Fruit fly (Drosophila melanogaster) Kc167 (cell line): ENCODE measurements around the gene spdo.

ENCODE experiments used
- Sin3A ChIP-seq: fragments of >200 bp; optimal IDR thresholded peaks from 2 replicates; lab custom pipeline; 2018; ENCODE audit warnings: missing external identifiers
- h ChIP-seq: fragments of >200 bp; optimal IDR thresholded peaks from 3 replicates; lab custom pipeline; 2018; ENCODE audit warnings: missing external identifiers
- psq ChIP-seq: fragments of >200 bp; optimal IDR thresholded peaks from 2 replicates; lab custom pipeline; 2017; ENCODE audit warnings: missing external identifiers

dm6 chr3R:30525629-30526028 lies 49.1 kb downstream of the spdo start:
- no peak for TF ChIP-seq psq (lab: Kevin White, UChicago)
- TF ChIP-seq h (lab: Kevin White, UChicago), result no peak
- TF ChIP-seq Sin3A, result no peak
